Fruit fly (Drosophila melanogaster): ENCODE results near the gene fzr.

Gene fzr

dm6 chrX:4678913-4679812, at the start of gene fzr:
fzr (minus strand) TSS chrX:4679537.
- TF ChIP-seq cg (GFP tag; optimal IDR thresholded peaks at IDR 0.05): peak; percentile 48
- peak; percentile 53; the same call in 2 of the 3 replicates for TF ChIP-seq ci (GFP tag; IDR thresholded peaks at IDR 0.05)
- no peak for TF ChIP-seq sens-2 (GFP tag; IDR thresholded peaks at IDR 0.05)
- TF ChIP-seq Sin3A (optimal IDR thresholded peaks at IDR 0.05): peak; percentile 29
- no peak for TF ChIP-seq ttk (GFP tag; IDR thresholded peaks at IDR 0.05)
- no peak for TF ChIP-seq CG10543 (GFP tag; optimal IDR thresholded peaks at IDR 0.05)
- TF ChIP-seq bab2 (GFP tag; optimal IDR thresholded peaks at IDR 0.05): no peak
- TF ChIP-seq en (GFP tag; optimal IDR thresholded peaks at IDR 0.05): no peak
- no peak for TF ChIP-seq CG10147 (GFP tag; optimal IDR thresholded peaks at IDR 0.05)
- peak; percentile 49 for TF ChIP-seq pros (GFP tag; optimal IDR thresholded peaks at IDR 0.05)
- TF ChIP-seq Drgx (GFP tag; IDR thresholded peaks at IDR 0.05): peak; percentile 30; the same call in 1 of the 2 replicates
- TF ChIP-seq PHDP (tag; optimal IDR thresholded peaks at IDR 0.05): no peak
- no peak for TF ChIP-seq CG8089 (GFP tag; optimal IDR thresholded peaks at IDR 0.05)
- no peak for TF ChIP-seq Dref (GFP tag; IDR thresholded peaks at IDR 0.05)
- TF ChIP-seq BtbVII (GFP tag; optimal IDR thresholded peaks at IDR 0.05): no peak
- TF ChIP-seq Doc3 (GFP tag; IDR thresholded peaks at IDR 0.05; ENCODE audit: partially characterized antibody): no peak
- TF ChIP-seq CG7963 (GFP tag; IDR thresholded peaks at IDR 0.05; ENCODE audit: partially characterized antibody): no peak
- TF ChIP-seq dpn (GFP tag; optimal IDR thresholded peaks at IDR 0.05): no peak
- no peak for TF ChIP-seq eyg (GFP tag; optimal IDR thresholded peaks at IDR 0.05)
- no peak for TF ChIP-seq bcd (GFP tag; optimal IDR thresholded peaks at IDR 0.05)
- no peak for TF ChIP-seq cas (GFP tag; IDR thresholded peaks at IDR 0.05)
- 0 out of 3 replicates have a peak, but pooled peaks have one; percentile 14 for TF ChIP-seq CG34422 (GFP tag; IDR thresholded peaks at IDR 0.05)
- no peak for TF ChIP-seq hbn (GFP tag; IDR thresholded peaks at IDR 0.05; ENCODE audit: partially characterized antibody)
- TF ChIP-seq CG4617 (GFP tag; optimal IDR thresholded peaks at IDR 0.05; ENCODE audit: borderline replicate concordance): no peak
- TF ChIP-seq sisA (GFP tag; IDR thresholded peaks at IDR 0.05): no peak
- no peak for TF ChIP-seq chn (GFP tag; optimal IDR thresholded peaks at IDR 0.05)
- TF ChIP-seq Hey (tag; optimal IDR thresholded peaks at IDR 0.05): no peak
- TF ChIP-seq Poxn (GFP tag; IDR thresholded peaks at IDR 0.05): no peak
- peak; percentile 85 for TF ChIP-seq CG9437 (GFP tag; optimal IDR thresholded peaks at IDR 0.05)
- peak; percentile 14 for TF ChIP-seq CG30020 (tag; optimal IDR thresholded peaks at IDR 0.05)
- no peak for TF ChIP-seq vnd (GFP tag; IDR thresholded peaks at IDR 0.05; ENCODE audit: partially characterized antibody)
- no peak for TF ChIP-seq CG12236 (GFP tag; optimal IDR thresholded peaks at IDR 0.05)
- no peak for TF ChIP-seq CG9817 (tag; optimal IDR thresholded peaks at IDR 0.05)
- TF ChIP-seq CG5245 (GFP tag; optimal IDR thresholded peaks at IDR 0.05): no peak
- no peak for TF ChIP-seq CG12942 (GFP tag; optimal IDR thresholded peaks at IDR 0.05)
- peak in 1 of 2 experiments; percentile 32 for TF ChIP-seq Pdp1 (GFP tag; optimal IDR thresholded peaks at IDR 0.05)
- no peak for TF ChIP-seq sna (GFP tag; IDR thresholded peaks at IDR 0.05; ENCODE audit: partially characterized antibody)
- no peak for TF ChIP-seq Xbp1 (GFP tag; optimal IDR thresholded peaks at IDR 0.05)
- peak; percentile 97 for TF ChIP-seq Myb (GFP tag; optimal IDR thresholded peaks at IDR 0.05)
- no peak for TF ChIP-seq ewg (GFP tag; optimal IDR thresholded peaks at IDR 0.05)
- no peak for TF ChIP-seq ham (GFP tag; IDR thresholded peaks at IDR 0.05)
- no peak for TF ChIP-seq CG10321 (GFP tag; IDR thresholded peaks at IDR 0.05)
- no peak for TF ChIP-seq CG2875 (GFP tag; optimal IDR thresholded peaks at IDR 0.05)
- TF ChIP-seq CG8281 (tag; optimal IDR thresholded peaks at IDR 0.05): no peak
- TF ChIP-seq Elba2 (GFP tag; optimal IDR thresholded peaks at IDR 0.05): peak; percentile 88
- peak; percentile 15 for TF ChIP-seq CG17568 (GFP tag; optimal IDR thresholded peaks at IDR 0.05)
- peak; percentile 12; the same call in 1 of the 2 replicates for TF ChIP-seq E2f2 (GFP tag; IDR thresholded peaks at IDR 0.05)
- no peak for TF ChIP-seq her (GFP tag; optimal IDR thresholded peaks at IDR 0.05)
- peak; percentile 90 for TF ChIP-seq CG9797 (GFP tag; optimal IDR thresholded peaks at IDR 0.05)
